Fruit fly (Drosophila melanogaster): Measurements from ENCODE around the gene Rhau.

Gene Rhau

dm6 chr2L:20757808-20758187, at the start of gene Rhau, which contains the start of gene dia (continued):
- peak; percentile 84 for TF ChIP-seq CG14710 (tag; optimal IDR thresholded peaks at IDR 0.05)
- peak; percentile 36 for TF ChIP-seq CG13287 (GFP tag; IDR thresholded peaks at IDR 0.05; ENCODE audit: partially characterized antibody)
- no peak for TF ChIP-seq peb (GFP tag; IDR thresholded peaks at IDR 0.05)
- TF ChIP-seq CG7372 (GFP tag; IDR thresholded peaks at IDR 0.05) = no peak
- no peak for TF ChIP-seq Six4 (GFP tag; optimal IDR thresholded peaks at IDR 0.05)
- TF ChIP-seq Atf6 (GFP tag; IDR thresholded peaks at IDR 0.05) = no peak
- TF ChIP-seq Ptx1 (GFP tag; IDR thresholded peaks at IDR 0.05) = no peak
- TF ChIP-seq Aef1 (GFP tag; IDR thresholded peaks at IDR 0.05) = no peak
- peak; percentile 49 for TF ChIP-seq HmgZ (tag; optimal IDR thresholded peaks at IDR 0.05)
- no peak for TF ChIP-seq NC2α (GFP tag; optimal IDR thresholded peaks at IDR 0.05)
- TF ChIP-seq CG12659 (GFP tag; optimal IDR thresholded peaks at IDR 0.05) = peak; percentile 83
- no peak for TF ChIP-seq CG1647 (GFP tag; optimal IDR thresholded peaks at IDR 0.05)
- TF ChIP-seq CG6683 (GFP tag; optimal IDR thresholded peaks at IDR 0.05) = no peak
- TF ChIP-seq ara (GFP tag; IDR thresholded peaks at IDR 0.05) = no peak
- TF ChIP-seq CG13296 (GFP tag; optimal IDR thresholded peaks at IDR 0.05) = peak; percentile 3
- peak; percentile 88 for TF ChIP-seq pzg (GFP tag; optimal IDR thresholded peaks at IDR 0.05)
- TF ChIP-seq CG17186 (GFP tag; optimal IDR thresholded peaks at IDR 0.05) = peak; percentile 78
- TF ChIP-seq jumu (GFP tag; optimal IDR thresholded peaks at IDR 0.05) = no peak
- no peak for TF ChIP-seq Sry-β (GFP tag; optimal IDR thresholded peaks at IDR 0.05)
- TF ChIP-seq lab (GFP tag; optimal IDR thresholded peaks at IDR 0.05) = no peak
- TF ChIP-seq grn (GFP tag; optimal IDR thresholded peaks at IDR 0.05) = peak; percentile 22
- TF ChIP-seq nerfin-2 (GFP tag; IDR thresholded peaks at IDR 0.05; ENCODE audit: partially characterized antibody) = no peak
- TF ChIP-seq eyg (GFP tag; optimal IDR thresholded peaks at IDR 0.05) = no peak
- no peak for TF ChIP-seq CG12219 (GFP tag; optimal IDR thresholded peaks at IDR 0.05)
- peak; percentile 9 for TF ChIP-seq Bteb2 (GFP tag; optimal IDR thresholded peaks at IDR 0.05)
- no peak for TF ChIP-seq cg (GFP tag; optimal IDR thresholded peaks at IDR 0.05)
- TF ChIP-seq Sin3A (optimal IDR thresholded peaks at IDR 0.05) = peak; percentile 60
- TF ChIP-seq chinmo (GFP tag; IDR thresholded peaks at IDR 0.05; ENCODE audit: partially characterized antibody) = no peak
- peak; percentile 41 for TF ChIP-seq ewg (GFP tag; optimal IDR thresholded peaks at IDR 0.05)
- TF ChIP-seq her (GFP tag; optimal IDR thresholded peaks at IDR 0.05) = no peak
- no peak for TF ChIP-seq kni (GFP tag; optimal IDR thresholded peaks at IDR 0.05)
- TF ChIP-seq CkIIα-i1 (GFP tag; IDR thresholded peaks at IDR 0.05) = no peak
- no peak for TF ChIP-seq crc (GFP tag; optimal IDR thresholded peaks at IDR 0.05)
- TF ChIP-seq CG43689 (GFP tag; IDR thresholded peaks at IDR 0.05) = no peak
- no peak for TF ChIP-seq CG2889 (GFP tag; IDR thresholded peaks at IDR 0.05)
- TF ChIP-seq CG2120 (GFP tag; optimal IDR thresholded peaks at IDR 0.05) = peak; percentile 0
- TF ChIP-seq twi (tag; optimal IDR thresholded peaks at IDR 0.05) = peak; percentile 15
- no peak for TF ChIP-seq zf30C (GFP tag; optimal IDR thresholded peaks at IDR 0.05)
- TF ChIP-seq crp (GFP tag; optimal IDR thresholded peaks at IDR 0.05) = peak in 1 of 2 experiments; percentile 26
- no peak for TF ChIP-seq CG10147 (GFP tag; optimal IDR thresholded peaks at IDR 0.05)
- no peak for TF ChIP-seq aop (GFP tag; IDR thresholded peaks at IDR 0.05)
- peak; percentile 16; the same call in 1 of the 2 replicates for TF ChIP-seq slbo (GFP tag; IDR thresholded peaks at IDR 0.05)
- no peak for TF ChIP-seq zen2 (GFP tag; IDR thresholded peaks at IDR 0.05; ENCODE audit: partially characterized antibody)
- no peak for TF ChIP-seq Nf-YA (GFP tag; IDR thresholded peaks at IDR 0.05)
- TF ChIP-seq B-H2 (GFP tag; optimal IDR thresholded peaks at IDR 0.05) = peak; percentile 29
- no peak for TF ChIP-seq Ssrp (tag; optimal IDR thresholded peaks at IDR 0.05)
- no peak for TF ChIP-seq CG7745 (tag; optimal IDR thresholded peaks at IDR 0.05)
- no peak for TF ChIP-seq CG31388 (GFP tag; optimal IDR thresholded peaks at IDR 0.05)
- no peak for TF ChIP-seq sqz (GFP tag; optimal IDR thresholded peaks at IDR 0.05)
- TF ChIP-seq CG15269 (tag; optimal IDR thresholded peaks at IDR 0.05) = no peak
- no peak for TF ChIP-seq tio (GFP tag; optimal IDR thresholded peaks at IDR 0.05)
- no peak for TF ChIP-seq CG13775 (GFP tag; optimal IDR thresholded peaks at IDR 0.05)

All from whole organism, embryonic.